Worm (Caenorhabditis elegans): ENCODE results near the gene Y38E10A.35.

DNA sequence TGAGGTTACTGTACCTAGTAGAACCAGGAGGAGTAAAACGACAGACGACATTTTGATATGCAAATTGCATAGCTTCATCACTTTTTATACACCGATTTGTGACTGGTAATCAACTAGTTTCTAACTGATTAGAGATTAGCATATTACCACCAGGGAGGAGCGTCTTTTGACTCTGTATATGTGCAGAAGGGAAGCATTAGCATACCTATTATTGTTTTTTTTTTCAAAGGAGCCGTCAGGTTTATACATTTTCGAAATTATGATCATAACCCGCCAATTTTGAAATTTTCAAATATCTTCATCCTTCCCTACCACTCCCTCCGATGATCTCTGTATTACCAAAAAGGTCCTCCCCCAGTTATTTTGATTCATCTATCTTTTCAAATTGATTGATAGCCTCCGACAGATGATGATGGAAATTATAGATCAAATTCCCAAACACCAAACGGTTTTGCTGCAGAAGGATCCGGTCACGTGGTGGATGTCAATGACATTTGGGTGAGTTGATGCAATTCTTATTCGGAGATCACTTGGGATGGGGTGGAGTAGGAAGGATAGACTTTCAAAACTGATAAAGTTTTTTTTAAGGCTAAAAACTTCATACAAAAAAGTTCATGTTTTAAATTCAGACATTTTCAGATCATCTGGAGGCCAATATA is 49.4 kb upstream of the Y38E10A.35 start, which contains the start of gene nspe-8:
- no peak for TF ChIP-seq ama-1 (optimal IDR thresholded peaks at IDR 0.05)
- TF ChIP-seq hmg-4 (GFP tag; optimal IDR thresholded peaks at IDR 0.05): no peak
- TF ChIP-seq pes-1 (GFP tag; IDR thresholded peaks at IDR 0.05): no peak
- TF ChIP-seq ceh-13 (GFP tag; optimal IDR thresholded peaks at IDR 0.05): no peak
- TF ChIP-seq sea-1 (GFP tag; conservative IDR thresholded peaks at IDR 0.05): no peak
- no peak for TF ChIP-seq ets-7 (tag; optimal IDR thresholded peaks at IDR 0.05)
- TF ChIP-seq tbx-37 (GFP tag; conservative IDR thresholded peaks at IDR 0.05): no peak
- TF ChIP-seq scrt-1 (GFP tag; IDR thresholded peaks at IDR 0.05): no peak
